Fruit fly (Drosophila melanogaster) whole organism, pupa: ENCODE results near the gene CG8960.

Source experiments
- CG10348 ChIP-seq: fragments of 200-800 bp; sonication (Bioruptor generic); IDR thresholded peaks from 2 replicates; pipeline ENCODE4 v1.3.6; 2022; ENCODE audit warnings: missing biosample characterization, missing genetic modification characterization
- CG12605 ChIP-seq: fragments of 200-800 bp; sonication (Bioruptor generic); IDR thresholded peaks from 2 replicates; pipeline ENCODE4 v1.3.6; 2022; ENCODE audit warnings: missing biosample characterization, missing genetic modification characterization
- CG13204 ChIP-seq: fragments of 200-800 bp; sonication (Bioruptor generic); optimal IDR thresholded peaks from 2 replicates; lab custom pipeline; 2018; ENCODE audit warnings: missing biosample characterization, mild to moderate bottlenecking, missing genetic modification characterization, moderate library complexity
- CG14655 ChIP-seq: fragments of 200-800 bp; sonication (Bioruptor generic); optimal IDR thresholded peaks from 3 replicates; lab custom pipeline; 2017; ENCODE audit warnings: mild to moderate bottlenecking, missing biosample characterization, missing genetic modification reagents, missing genetic modification characterization
- CG15710 ChIP-seq: fragments of 200-800 bp; sonication (Bioruptor generic); optimal IDR thresholded peaks from 2 replicates; lab custom pipeline; 2018; ENCODE audit warnings: missing biosample characterization, mild to moderate bottlenecking, missing genetic modification characterization, moderate library complexity
- CG17806 ChIP-seq: fragments of 200-800 bp; sonication (Bioruptor generic); optimal IDR thresholded peaks from 2 replicates; lab custom pipeline; 2018; ENCODE audit warnings: missing biosample characterization, mild to moderate bottlenecking, missing genetic modification characterization, moderate library complexity
- CG32121 ChIP-seq: fragments of 200-800 bp; sonication (Bioruptor generic); IDR thresholded peaks from 2 replicates; pipeline ENCODE4 v1.3.6; 2022; ENCODE audit warnings: missing biosample characterization, missing genetic modification characterization
- CG34367 ChIP-seq: fragments of 200-800 bp; sonication (Bioruptor generic); optimal IDR thresholded peaks from 2 replicates; lab custom pipeline; 2018; ENCODE audit warnings: missing biosample characterization, mild to moderate bottlenecking, missing genetic modification characterization
- CG4496 ChIP-seq: fragments of 200-800 bp; sonication (Bioruptor generic); IDR thresholded peaks from 3 replicates; pipeline ENCODE4 v1.3.6; 2022; ENCODE audit warnings: missing biosample characterization, missing genetic modification characterization
- CG8159 ChIP-seq: fragments of 200-800 bp; sonication (Bioruptor generic); optimal IDR thresholded peaks from 3 replicates; lab custom pipeline; 2018; ENCODE audit warnings: missing biosample characterization, mild to moderate bottlenecking, missing genetic modification characterization, moderate library complexity
- CG8301 ChIP-seq: fragments of 200-800 bp; sonication (Bioruptor generic); optimal IDR thresholded peaks from 2 replicates; lab custom pipeline; 2018; ENCODE audit warnings: missing biosample characterization, mild to moderate bottlenecking, missing genetic modification characterization
- CG9948 ChIP-seq: fragments of 200-800 bp; sonication (Bioruptor generic); optimal IDR thresholded peaks from 2 replicates; lab custom pipeline; 2018; ENCODE audit warnings: missing biosample characterization, mild to moderate bottlenecking, missing genetic modification characterization, moderate library complexity
- D1 ChIP-seq: fragments of 200-800 bp; sonication (Bioruptor generic); optimal IDR thresholded peaks from 2 replicates; lab custom pipeline; 2018; ENCODE audit warnings: missing biosample characterization, mild to moderate bottlenecking, missing genetic modification characterization, moderate library complexity
- Ets98B ChIP-seq: fragments of 200-800 bp; sonication (Bioruptor generic); IDR thresholded peaks from 2 replicates; pipeline ENCODE4 v1.3.6; 2022; ENCODE audit warnings: missing biosample characterization, missing genetic modification characterization
- Pif1A ChIP-seq: fragments of 200-800 bp; sonication (Bioruptor generic); optimal IDR thresholded peaks from 3 replicates; lab custom pipeline; 2016; ENCODE audit warnings: missing biosample characterization, missing genetic modification characterization
- Pif1B ChIP-seq: fragments of 200-800 bp; sonication (Bioruptor generic); optimal IDR thresholded peaks from 3 replicates; lab custom pipeline; 2016; ENCODE audit warnings: missing biosample characterization, missing genetic modification characterization
- Snoo ChIP-seq: fragments of 200-800 bp; sonication (Bioruptor generic); optimal IDR thresholded peaks from 3 replicates; lab custom pipeline; 2017; ENCODE audit warnings: missing biosample characterization, mild to moderate bottlenecking, missing genetic modification characterization, inconsistent platforms
- fd96Ca ChIP-seq: fragments of 200-800 bp; sonication (Bioruptor generic); IDR thresholded peaks from 3 replicates; pipeline ENCODE4 v1.3.6; 2022; ENCODE audit warnings: missing biosample characterization, missing genetic modification characterization
- gl ChIP-seq: fragments of 200-800 bp; sonication (Bioruptor generic); optimal IDR thresholded peaks from 2 replicates; lab custom pipeline; 2018; ENCODE audit warnings: missing biosample characterization, mild to moderate bottlenecking, missing genetic modification characterization
- rn ChIP-seq: fragments of 200-800 bp; sonication (Bioruptor generic); IDR thresholded peaks from 2 replicates; pipeline ENCODE4 v1.3.6; 2022; ENCODE audit warnings: missing biosample characterization, missing genetic modification characterization

Gene CG8960

dm6 chr3L:2228367-2229171, 31.8 kb downstream of the CG8960 start:
- TF ChIP-seq CG12605 (GFP tag; lab: Robert Waterston, UW) (no peak), Snoo (tag; lab: Kevin White, UChicago) (no peak), CG9948 (tag; lab: Kevin White, UChicago) (no peak), CG4496 (GFP tag; lab: Robert Waterston, UW) (no peak), Pif1A (no peak), Pif1B (GFP tag; lab: Kevin White, UChicago) (no peak), gl (tag; lab: Kevin White, UChicago) (no peak), fd96Ca (no peak), CG10348 (GFP tag; lab: Robert Waterston, UW) (no peak), Ets98B (GFP tag; lab: Robert Waterston, UW) (no peak), D1 (no peak), CG8159 (tag; lab: Kevin White, UChicago) (no peak), CG14655 (GFP tag; lab: Kevin White, UChicago) (no peak), CG17806 (tag; lab: Kevin White, UChicago) (no peak), CG34367 (no peak)

dm6 chr3L:2229172-2229696, 32.4 kb downstream of the CG8960 start, which contains the start of gene Oseg2:
Gene Oseg2 (plus strand): TSS chr3L:2229646.
- TF ChIP-seq CG12605 (GFP tag; lab: Robert Waterston, UW) (peak; percentile 85), fd96Ca (no peak)

- TF ChIP-seq CG8301 = no peak
- TF ChIP-seq CG32121 (GFP tag; lab: Robert Waterston, UW) = no peak
- TF ChIP-seq Ets98B (GFP tag; lab: Robert Waterston, UW) = no peak
- no peak for TF ChIP-seq CG34367
- no peak for TF ChIP-seq CG17806 (tag; lab: Kevin White, UChicago)
- TF ChIP-seq gl (tag; lab: Kevin White, UChicago) = no peak
- no peak for TF ChIP-seq Pif1B (GFP tag; lab: Kevin White, UChicago)
- TF ChIP-seq CG8159 (tag; lab: Kevin White, UChicago) = no peak
- no peak for TF ChIP-seq Pif1A
- TF ChIP-seq D1 = no peak
- no peak for TF ChIP-seq CG13204
- TF ChIP-seq fd96Ca = no peak
- no peak for TF ChIP-seq CG15710 (tag; lab: Kevin White, UChicago)
- no peak for TF ChIP-seq Snoo (tag; lab: Kevin White, UChicago)
- TF ChIP-seq CG4496 (GFP tag; lab: Robert Waterston, UW) = no peak
- no peak for TF ChIP-seq CG14655 (GFP tag; lab: Kevin White, UChicago)
- no peak for TF ChIP-seq rn
- no peak for TF ChIP-seq CG12605 (GFP tag; lab: Robert Waterston, UW)
- no peak for TF ChIP-seq CG9948 (tag; lab: Kevin White, UChicago)
- TF ChIP-seq, all 21 proteins: peak for 0
Measured at dm6 chr3L:2237034-2237433, 40.2 kb downstream of the CG8960 start, which contains the start of gene CG9018. Gene CG9018 (minus strand): TSS chr3L:2237076.

- no peak for TF ChIP-seq Pif1A
- no peak for TF ChIP-seq CG34367
- no peak for TF ChIP-seq Pif1B (GFP tag; lab: Kevin White, UChicago)
- TF ChIP-seq fd96Ca = no peak
- no peak for TF ChIP-seq CG4496 (GFP tag; lab: Robert Waterston, UW)
Measured at dm6 chr3L:2237543-2238233, 40.9 kb downstream of the CG8960 start, which contains the start of gene ACXD. Gene ACXD (plus strand): TSS chr3L:2237608.

dm6 chr3L:2243846-2244528, 47.2 kb downstream of the CG8960 start, which contains the start of gene CG32301:
Gene CG32301 (plus strand): TSS chr3L:2244478.
- TF ChIP-seq CG17806 (tag; lab: Kevin White, UChicago) (no peak), Ets98B (GFP tag; lab: Robert Waterston, UW) (no peak), CG12605 (GFP tag; lab: Robert Waterston, UW) (no peak), CG8159 (tag; lab: Kevin White, UChicago) (no peak), CG4496 (GFP tag; lab: Robert Waterston, UW) (no peak)
- TF ChIP-seq, all 21 proteins: peak for 0
